Fruit fly (Drosophila melanogaster) whole organism, embryonic: ENCODE measurements around the gene ksr.

Source experiments
- CG17829 ChIP-seq: fragments of 200-800 bp; optimal IDR thresholded peaks from 2 replicates; lab custom pipeline; 2019; ENCODE audit warnings: missing biosample characterization, mild to moderate bottlenecking, missing genetic modification characterization, moderate library complexity
- CG4328 ChIP-seq: fragments of 200-800 bp; sonication (Bioruptor generic); optimal IDR thresholded peaks from 3 replicates; lab custom pipeline; 2017; ENCODE audit warnings: missing biosample characterization, missing genetic modification reagents, missing genetic modification characterization
- Dref ChIP-seq: fragments of 200-800 bp; sonication (Bioruptor generic); IDR thresholded peaks from 2 replicates; pipeline ENCODE4 v1.3.6; 2022; ENCODE audit warnings: missing biosample characterization, missing genetic modification characterization
- E2f1 ChIP-seq: fragments of 200-800 bp; sonication (Bioruptor generic); IDR thresholded peaks from 2 replicates; pipeline ENCODE4 v1.3.6; 2022; ENCODE audit warnings: missing biosample characterization, missing genetic modification characterization
- Ets97D ChIP-seq: fragments of 200-800 bp; sonication (Bioruptor generic); optimal IDR thresholded peaks from 3 replicates; lab custom pipeline; 2016; ENCODE audit warnings: missing biosample characterization, missing genetic modification characterization
- Six4 ChIP-seq: fragments of 200-800 bp; sonication (Bioruptor generic); optimal IDR thresholded peaks from 2 replicates; lab custom pipeline; 2016; ENCODE audit warnings: missing biosample characterization, missing genetic modification characterization
- Usf ChIP-seq: fragments of 200-800 bp; sonication (Bioruptor generic); optimal IDR thresholded peaks from 2 replicates; lab custom pipeline; 2017; ENCODE audit warnings: missing genotype, missing biosample characterization, missing genetic modification characterization
- az2 ChIP-seq: fragments of 200-800 bp; sonication (Bioruptor generic); optimal IDR thresholded peaks from 3 replicates; lab custom pipeline; 2016; ENCODE audit warnings: missing biosample characterization, missing genetic modification characterization
- fd3F ChIP-seq: fragments of 200-800 bp; sonication (Bioruptor generic); optimal IDR thresholded peaks from 2 replicates; lab custom pipeline; 2018; ENCODE audit warnings: missing biosample characterization, mild to moderate bottlenecking, missing genetic modification characterization, moderate library complexity
- sr ChIP-seq: fragments of 200-800 bp; sonication (Bioruptor generic); IDR thresholded peaks from 3 replicates; pipeline ENCODE4 v1.3.6; 2022; ENCODE audit warnings: missing biosample characterization, missing genetic modification characterization
- tio ChIP-seq: fragments of 200-800 bp; sonication (Bioruptor generic); optimal IDR thresholded peaks from 2 replicates; lab custom pipeline; 2017; ENCODE audit warnings: missing biosample characterization, missing genetic modification characterization, inconsistent platforms

DNA sequence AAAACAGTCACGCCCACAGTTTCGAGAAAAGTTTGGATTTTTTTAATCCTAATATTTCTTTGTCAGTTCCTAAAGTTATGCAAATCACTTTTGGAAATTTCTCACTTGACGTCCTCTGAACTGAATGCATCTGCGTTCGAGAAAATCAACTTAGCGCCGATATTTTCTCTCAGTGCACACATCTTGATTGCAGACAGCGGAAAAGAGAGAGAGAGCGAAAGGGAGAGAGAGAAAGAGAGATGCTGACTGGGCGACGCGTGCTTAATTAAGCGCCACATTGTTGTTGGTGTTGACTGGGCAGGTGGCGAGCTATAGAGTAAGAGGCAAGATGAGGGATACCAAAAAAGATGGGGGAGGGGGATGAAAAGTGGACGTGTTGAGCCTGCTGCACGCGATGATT is 34.9 kb upstream of the ksr start:
- TF ChIP-seq sr (GFP tag; lab: Robert Waterston, UW), result 0 out of 3 replicates have a peak, but pooled peaks have one; percentile 15
- TF ChIP-seq Six4 (GFP tag; lab: Kevin White, UChicago), result peak; percentile 24
- TF ChIP-seq CG4328 (GFP tag; lab: Kevin White, UChicago), result no peak
- no peak for TF ChIP-seq Ets97D (GFP tag; lab: Kevin White, UChicago)
- peak; percentile 33 for TF ChIP-seq fd3F (GFP tag; lab: Kevin White, UChicago)
- peak; percentile 64 for TF ChIP-seq az2
- TF ChIP-seq E2f1 (GFP tag; lab: Robert Waterston, UW), result no peak
- peak; percentile 41 for TF ChIP-seq tio
- no peak for TF ChIP-seq Dref (GFP tag; lab: Robert Waterston, UW)
- TF ChIP-seq Usf (GFP tag; lab: Kevin White, UChicago), result no peak
- peak; percentile 46 for TF ChIP-seq CG17829 (tag; lab: Kevin White, UChicago)
